Worm (Caenorhabditis elegans) whole organism, dauer: ENCODE results near the gene nac-1.

ENCODE experiments used
- unc-62 ChIP-seq: sonication (generic microtip); optimal IDR thresholded peaks from 2 replicates; lab custom pipeline; 2017; ENCODE audit warnings: missing biosample characterization, missing genetic modification reagents, missing genetic modification characterization

Gene nac-1

DNA sequence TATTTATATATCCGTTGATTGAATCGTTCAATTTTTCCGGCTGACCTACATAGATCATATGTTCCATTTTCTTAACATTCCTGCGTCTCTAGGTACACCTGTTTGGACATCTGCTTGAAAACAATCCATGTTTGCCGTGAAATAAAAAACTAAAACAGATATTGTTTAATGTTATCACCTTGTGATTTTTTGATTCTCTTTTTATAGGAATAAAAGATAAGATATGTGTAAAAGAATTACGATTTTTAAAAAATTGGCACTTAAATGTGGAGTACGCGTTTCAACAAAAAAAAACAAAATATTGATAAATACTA lies 52.4 kb downstream of the nac-1 start:
- no peak for TF ChIP-seq unc-62 (GFP tag; lab: Kevin White, UChicago)
